Fruit fly (Drosophila melanogaster): ENCODE results near the gene CG6479.

dm6 chr3L:17366936-17367335 lies 27.9 kb upstream of the CG6479 start:
- no peak for TF ChIP-seq psq (GFP tag; optimal IDR thresholded peaks at IDR 0.05)
- TF ChIP-seq br (GFP tag; optimal IDR thresholded peaks at IDR 0.05), result no peak
- TF ChIP-seq Hnf4 (GFP tag; optimal IDR thresholded peaks at IDR 0.05), result no peak
- no peak for TF ChIP-seq h (GFP tag; optimal IDR thresholded peaks at IDR 0.05)

All from whole organism, wandering third instar larva.